Fruit fly (Drosophila melanogaster): Measurements from ENCODE around the gene CG10337.

- TF ChIP-seq CG17806 (tag; optimal IDR thresholded peaks at IDR 0.05) (no peak), CG9948 (tag; optimal IDR thresholded peaks at IDR 0.05) (no peak), CG12605 (GFP tag; IDR thresholded peaks at IDR 0.05) (no peak), Pif1A (GFP tag; optimal IDR thresholded peaks at IDR 0.05) (no peak), CG13204 (GFP tag; optimal IDR thresholded peaks at IDR 0.05) (no peak), CG32121 (GFP tag; IDR thresholded peaks at IDR 0.05) (no peak), EcR (GFP tag; optimal IDR thresholded peaks at IDR 0.05) (no peak), Pif1B (GFP tag; optimal IDR thresholded peaks at IDR 0.05) (no peak), rn (GFP tag; IDR thresholded peaks at IDR 0.05) (no peak), CG8301 (tag; optimal IDR thresholded peaks at IDR 0.05) (no peak), Ets98B (GFP tag; IDR thresholded peaks at IDR 0.05) (no peak), fd96Ca (GFP tag; IDR thresholded peaks at IDR 0.05) (no peak)
These were observed 48.8 kb downstream of the CG10337 start, which contains the start of gene Top3alpha for dm6 chr2L:19497983-19498382.

Data from whole organism, pupa.